Fruit fly (Drosophila melanogaster) whole organism, embryonic: ENCODE results near the gene Naa20A.

Experiments used
- Blimp-1 ChIP-seq: fragments of 200-800 bp; sonication (Bioruptor generic); optimal IDR thresholded peaks from 3 replicates; lab custom pipeline; 2018; ENCODE audit warnings: missing biosample characterization, missing genetic modification characterization, mild to moderate bottlenecking, moderate library complexity, missing genetic modification reagents
- CG12104 ChIP-seq: fragments of 200-800 bp; sonication (Bioruptor generic); optimal IDR thresholded peaks from 3 replicates; lab custom pipeline; 2016; ENCODE audit warnings: missing biosample characterization, missing genetic modification characterization
- CG12744 ChIP-seq: fragments of 200-800 bp; sonication (Bioruptor generic); optimal IDR thresholded peaks from 2 replicates; lab custom pipeline; 2016; ENCODE audit warnings: missing biosample characterization, missing genetic modification characterization
- CG12769 ChIP-seq: fragments of 200-800 bp; sonication (Bioruptor generic); optimal IDR thresholded peaks from 2 replicates; lab custom pipeline; 2019; ENCODE audit warnings: missing biosample characterization, mild to moderate bottlenecking, missing genetic modification characterization, moderate library complexity
- CG13296 ChIP-seq: fragments of 200-800 bp; sonication (Bioruptor generic); optimal IDR thresholded peaks from 3 replicates; lab custom pipeline; 2018; ENCODE audit warnings: missing biosample characterization, mild to moderate bottlenecking, missing genetic modification characterization
- CG15269 ChIP-seq: fragments of 200-800 bp; sonication (Bioruptor generic); optimal IDR thresholded peaks from 2 replicates; lab custom pipeline; 2018; ENCODE audit warnings: missing biosample characterization, mild to moderate bottlenecking, missing genetic modification characterization, moderate library complexity
- CG15696 ChIP-seq: fragments of 200-800 bp; sonication (Bioruptor generic); optimal IDR thresholded peaks from 2 replicates; lab custom pipeline; 2019; ENCODE audit warnings: missing biosample characterization, mild to moderate bottlenecking, missing genetic modification characterization, moderate library complexity
- CG1792 ChIP-seq: fragments of 200-800 bp; sonication (Bioruptor generic); optimal IDR thresholded peaks from 2 replicates; lab custom pipeline; 2016; ENCODE audit warnings: missing biosample characterization, missing genetic modification characterization
- CG31388 ChIP-seq: fragments of 200-800 bp; sonication (Bioruptor generic); optimal IDR thresholded peaks from 2 replicates; lab custom pipeline; 2016; ENCODE audit warnings: missing biosample characterization, missing genetic modification characterization
- CG33213 ChIP-seq: fragments of 200-800 bp; sonication (Bioruptor generic); optimal IDR thresholded peaks from 3 replicates; lab custom pipeline; 2016; ENCODE audit warnings: missing biosample characterization, missing genetic modification characterization
- CG3726 ChIP-seq: fragments of 200-800 bp; sonication (Bioruptor generic); IDR thresholded peaks from 3 replicates; pipeline ENCODE4, ENCODE4 v1.3.6; 2022; ENCODE audit warnings: missing biosample characterization, missing genetic modification characterization
- CG42726 ChIP-seq: fragments of 200-800 bp; sonication (Bioruptor generic); IDR thresholded peaks from 2 replicates; pipeline ENCODE4 v1.3.6; 2022; ENCODE audit warnings: missing biosample characterization, missing genetic modification characterization; ENCODE audit not compliant: partially characterized antibody
- CG5953 ChIP-seq: fragments of 200-800 bp; sonication (Bioruptor generic); IDR thresholded peaks from 2 replicates; pipeline ENCODE4 v1.3.6; 2022; ENCODE audit warnings: missing biosample characterization, missing genetic modification characterization
- CG6689 ChIP-seq: fragments of 200-800 bp; sonication (Bioruptor generic); IDR thresholded peaks from 2 replicates; pipeline ENCODE4 v1.3.6; 2022; ENCODE audit warnings: missing biosample characterization, missing genetic modification characterization
- CG6791 ChIP-seq: fragments of 200-800 bp; sonication (Bioruptor generic); IDR thresholded peaks from 3 replicates; pipeline ENCODE4 v1.3.6; 2022; ENCODE audit warnings: missing biosample characterization, missing genetic modification characterization; ENCODE audit not compliant: partially characterized antibody
- CG7928 ChIP-seq: fragments of 200-800 bp; sonication (Bioruptor generic); optimal IDR thresholded peaks from 2 replicates; lab custom pipeline; 2017; ENCODE audit warnings: missing biosample characterization, mild to moderate bottlenecking, missing genetic modification characterization
- CG7987 ChIP-seq: fragments of 200-800 bp; sonication (Bioruptor generic); optimal IDR thresholded peaks from 2 replicates; lab custom pipeline; 2018; ENCODE audit warnings: missing biosample characterization, mild to moderate bottlenecking, missing genetic modification characterization, moderate library complexity
- CG8765 ChIP-seq: fragments of 200-800 bp; sonication (Bioruptor generic); IDR thresholded peaks from 2 replicates; pipeline ENCODE4 v1.3.6; 2022; ENCODE audit warnings: missing biosample characterization, missing genetic modification characterization
- CHES-1-like ChIP-seq: fragments of 200-800 bp; sonication (Bioruptor generic); optimal IDR thresholded peaks from 2 replicates; lab custom pipeline; 2016; ENCODE audit warnings: missing biosample characterization, missing genetic modification characterization
- CkIIα-i1 ChIP-seq: fragments of 200-800 bp; sonication (Bioruptor generic); IDR thresholded peaks from 2 replicates; pipeline ENCODE4 v1.3.6; 2022; ENCODE audit warnings: missing biosample characterization, missing genetic modification characterization
- Doc2 ChIP-seq: fragments of 200-800 bp; sonication (Bioruptor generic); IDR thresholded peaks from 2 replicates; pipeline ENCODE4 v1.3.6; 2022; ENCODE audit warnings: missing biosample characterization, missing genetic modification characterization
- Drgx ChIP-seq: fragments of 200-800 bp; sonication (Bioruptor generic); IDR thresholded peaks from 2 replicates; pipeline ENCODE4 v1.3.6; 2022; ENCODE audit warnings: missing biosample characterization, missing genetic modification characterization
- Hmx ChIP-seq: fragments of 200-800 bp; sonication (Bioruptor generic); optimal IDR thresholded peaks from 2 replicates; lab custom pipeline; 2016; ENCODE audit warnings: missing biosample characterization, missing genetic modification characterization
- Kr ChIP-seq: fragments of 200-800 bp; sonication (Bioruptor generic); optimal IDR thresholded peaks from 2 replicates; lab custom pipeline; 2017; ENCODE audit warnings: missing biosample characterization, mild to moderate bottlenecking, missing genetic modification characterization
- MESR4 ChIP-seq: fragments of 200-800 bp; sonication (Bioruptor generic); optimal IDR thresholded peaks from 2 replicates; lab custom pipeline; 2018; ENCODE audit warnings: missing biosample characterization, mild to moderate bottlenecking, missing genetic modification characterization, moderate library complexity
- Max ChIP-seq: fragments of 200-800 bp; sonication (Bioruptor generic); optimal IDR thresholded peaks from 2 replicates; lab custom pipeline; 2016; ENCODE audit warnings: missing biosample characterization, mild to moderate bottlenecking, missing genetic modification characterization
- Meics ChIP-seq: fragments of 200-800 bp; sonication (Bioruptor generic); optimal IDR thresholded peaks from 2 replicates; lab custom pipeline; 2017; ENCODE audit warnings: missing biosample characterization, mild to moderate bottlenecking, missing genetic modification characterization
- NK7.1 ChIP-seq: fragments of 200-800 bp; sonication (Bioruptor generic); optimal IDR thresholded peaks from 3 replicates; lab custom pipeline; 2016; ENCODE audit warnings: missing biosample characterization, missing genetic modification characterization
- Nf-YB ChIP-seq: fragments of 200-800 bp; sonication (Bioruptor generic); optimal IDR thresholded peaks from 3 replicates; lab custom pipeline; 2019; ENCODE audit warnings: missing biosample characterization, mild to moderate bottlenecking, missing genetic modification characterization, moderate library complexity
- Nf-YC ChIP-seq: fragments of 200-800 bp; optimal IDR thresholded peaks from 3 replicates; lab custom pipeline; 2019; ENCODE audit warnings: missing biosample characterization, mild to moderate bottlenecking, missing genetic modification characterization, moderate library complexity
- Sox100B ChIP-seq: fragments of 200-800 bp; sonication (Bioruptor generic); optimal IDR thresholded peaks from 3 replicates; lab custom pipeline; 2018; ENCODE audit warnings: missing biosample characterization, mild to moderate bottlenecking, missing genetic modification characterization
- Sox102F ChIP-seq: fragments of 200-800 bp; sonication (Bioruptor generic); optimal IDR thresholded peaks from 2 replicates; lab custom pipeline; 2018; ENCODE audit warnings: missing biosample characterization, mild to moderate bottlenecking, missing genetic modification characterization, moderate library complexity
- Trl ChIP-seq, 3 experiments: fragments of >200 bp in 2 of 3; fragments of 200-800 bp in 1 of 3; sonication (Bioruptor generic) in 1 of 3; optimal IDR thresholded peaks; 2 replicates in 1 of 3; 3 replicates in 2 of 3; lab custom pipeline; 2016 to 2017; ENCODE audit warnings: missing biosample characterization in 1 of 3, missing genetic modification characterization in 1 of 3
- Xbp1 ChIP-seq: fragments of 200-800 bp; sonication (Bioruptor generic); optimal IDR thresholded peaks from 3 replicates; lab custom pipeline; 2016; ENCODE audit warnings: missing biosample characterization, mild to moderate bottlenecking, missing genetic modification characterization
- chif ChIP-seq, 2 experiments: fragments of 200-800 bp; sonication (Bioruptor generic); optimal IDR thresholded peaks; 3 replicates each; lab custom pipeline; 2016; ENCODE audit warnings: missing biosample characterization in 2 of 2, missing genetic modification characterization in 2 of 2
- disco-r ChIP-seq: fragments of 200-800 bp; sonication (Bioruptor generic); optimal IDR thresholded peaks from 2 replicates; lab custom pipeline; 2016; ENCODE audit warnings: missing biosample characterization, missing genetic modification characterization
- en ChIP-seq: fragments of 200-800 bp; sonication (Bioruptor generic); optimal IDR thresholded peaks from 2 replicates; lab custom pipeline; 2016; ENCODE audit warnings: missing biosample characterization, missing genetic modification characterization
- fd3F ChIP-seq: fragments of 200-800 bp; sonication (Bioruptor generic); optimal IDR thresholded peaks from 2 replicates; lab custom pipeline; 2018; ENCODE audit warnings: missing biosample characterization, mild to moderate bottlenecking, missing genetic modification characterization, moderate library complexity
- fru ChIP-seq: fragments of >200 bp; optimal IDR thresholded peaks from 2 replicates; lab custom pipeline; 2017
- h ChIP-seq: fragments of >200 bp; optimal IDR thresholded peaks from 2 replicates; lab custom pipeline; 2017
- hbn ChIP-seq: fragments of 200-800 bp; sonication (Bioruptor generic); IDR thresholded peaks from 2 replicates; pipeline ENCODE4 v1.3.6; 2022; ENCODE audit warnings: missing biosample characterization, missing genetic modification characterization; ENCODE audit not compliant: partially characterized antibody
- oc ChIP-seq: fragments of 200-800 bp; sonication (Bioruptor generic); optimal IDR thresholded peaks from 2 replicates; lab custom pipeline; 2018; ENCODE audit warnings: missing biosample characterization, mild to moderate bottlenecking, missing genetic modification characterization, moderate library complexity
- org-1 ChIP-seq: fragments of 200-800 bp; sonication (Bioruptor generic); optimal IDR thresholded peaks from 2 replicates; lab custom pipeline; 2017; ENCODE audit warnings: missing biosample characterization, missing genetic modification characterization
- ro ChIP-seq: fragments of 200-800 bp; sonication (Bioruptor generic); IDR thresholded peaks from 2 replicates; pipeline ENCODE4 v1.3.6; 2022; ENCODE audit warnings: missing biosample characterization, missing genetic modification characterization
- seq ChIP-seq: fragments of 200-800 bp; sonication (Bioruptor generic); IDR thresholded peaks from 2 replicates; pipeline ENCODE4 v1.3.6; 2022; ENCODE audit warnings: missing biosample characterization, missing genetic modification characterization
- shn ChIP-seq: fragments of 200-800 bp; sonication (Bioruptor generic); optimal IDR thresholded peaks from 3 replicates; lab custom pipeline; 2016; ENCODE audit warnings: missing biosample characterization, missing genetic modification characterization
- tup ChIP-seq: fragments of 200-800 bp; sonication (Bioruptor generic); optimal IDR thresholded peaks from 2 replicates; lab custom pipeline; 2016; ENCODE audit warnings: missing biosample characterization, mild to moderate bottlenecking, missing genetic modification characterization, moderate library complexity
- usp ChIP-seq: fragments of >200 bp; optimal IDR thresholded peaks from 2 replicates; lab custom pipeline; 2017; ENCODE audit warnings: missing biosample characterization, missing genetic modification characterization
- wdn ChIP-seq: fragments of 200-800 bp; sonication (Bioruptor generic); IDR thresholded peaks from 2 replicates; pipeline ENCODE4 v1.3.6; 2022; ENCODE audit warnings: missing biosample characterization, missing genetic modification characterization
- wek ChIP-seq: fragments of 200-800 bp; sonication (Bioruptor generic); optimal IDR thresholded peaks from 3 replicates; lab custom pipeline; 2018; ENCODE audit warnings: missing biosample characterization, mild to moderate bottlenecking, missing genetic modification characterization, moderate library complexity

The Naa20A gene

DNA sequence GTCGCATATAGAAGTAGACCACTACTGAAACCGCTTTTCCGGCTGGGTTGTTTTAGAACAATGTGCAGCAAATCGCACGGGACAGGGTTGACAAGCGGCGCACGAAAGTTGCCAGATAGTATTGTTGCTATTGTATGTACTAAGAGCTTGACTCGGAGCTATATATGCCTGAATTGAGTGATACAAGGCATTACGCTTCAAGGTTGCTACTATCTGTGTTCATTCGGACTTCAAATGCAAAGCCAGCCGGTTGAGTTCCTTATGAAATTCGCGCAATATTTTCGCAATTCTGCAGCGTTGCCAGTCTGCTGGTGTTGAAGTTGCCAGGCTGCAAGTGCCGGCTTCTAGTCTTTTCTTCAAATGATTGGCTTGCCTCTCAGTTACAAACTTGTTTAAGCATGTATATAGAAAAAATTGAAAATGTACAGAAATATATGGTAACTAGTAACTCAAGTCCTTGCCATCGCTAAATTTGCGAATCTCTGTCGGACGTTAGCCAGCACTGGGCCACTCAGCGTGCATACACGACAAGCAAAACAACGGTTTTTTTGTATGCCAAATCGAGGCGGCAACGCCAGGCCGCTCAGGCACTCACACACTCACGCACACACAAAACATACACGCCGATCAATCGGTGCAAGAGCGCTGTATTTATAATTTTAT, 29.0 kb upstream of the Naa20A start, which contains the start of the genes Ranbp21 and Elys (continued):
- no peak for TF ChIP-seq h (lab: Kevin White, UChicago)
- TF ChIP-seq CG33213 (GFP tag; lab: Kevin White, UChicago), result no peak
- TF ChIP-seq Sox100B (GFP tag; lab: Kevin White, UChicago), result no peak
- no peak for TF ChIP-seq Nf-YB (GFP tag; lab: Kevin White, UChicago)
- TF ChIP-seq Blimp-1 (GFP tag; lab: Kevin White, UChicago), result no peak
- peak; percentile 55 for TF ChIP-seq CG1792 (GFP tag; lab: Kevin White, UChicago)
- no peak for TF ChIP-seq Sox102F (GFP tag; lab: Kevin White, UChicago)
- peak in 1 of 2 experiments; percentile 25 for TF ChIP-seq Trl (optimal IDR thresholded peaks at IDR 0.05; lab: Kevin White, UChicago)
- peak; percentile 44 for TF ChIP-seq Trl (GFP tag; optimal IDR thresholded peaks at IDR 0.05; lab: Kevin White, UChicago)
- TF ChIP-seq hbn, result no peak
- peak; percentile 6; the same call in 1 of the 3 replicates for TF ChIP-seq CG6791 (GFP tag; lab: Robert Waterston, UW)
- TF ChIP-seq CG12104, result peak; percentile 11
- TF ChIP-seq Doc2, result no peak
- TF ChIP-seq Drgx (GFP tag; lab: Robert Waterston, UW), result no peak
- TF ChIP-seq Meics (GFP tag; lab: Kevin White, UChicago), result no peak
- TF ChIP-seq fd3F (GFP tag; lab: Kevin White, UChicago), result peak; percentile 3
- TF ChIP-seq CG7987 (GFP tag; lab: Kevin White, UChicago), result no peak
- TF ChIP-seq ro, result no peak
- TF ChIP-seq CG12744 (GFP tag; lab: Kevin White, UChicago), result peak; percentile 21
- TF ChIP-seq MESR4, result peak; percentile 34
- TF ChIP-seq CG6689 (GFP tag; lab: Robert Waterston, UW), result peak; percentile 67
- no peak for TF ChIP-seq CG42726
- no peak for TF ChIP-seq CG3726 (GFP tag; lab: Robert Waterston, UW)
- TF ChIP-seq Kr (GFP tag; lab: Kevin White, UChicago), result no peak
- TF ChIP-seq chif (GFP tag; optimal IDR thresholded peaks at IDR 0.05; lab: Kevin White, UChicago), result peak; percentile 52
- no peak for TF ChIP-seq CG12769 (tag; lab: Kevin White, UChicago)
- TF ChIP-seq CG15269 (tag; lab: Kevin White, UChicago), result no peak
- TF ChIP-seq CkIIα-i1 (GFP tag; lab: Robert Waterston, UW), result no peak
- no peak for TF ChIP-seq oc
- no peak for TF ChIP-seq wek (GFP tag; lab: Kevin White, UChicago)
- peak; percentile 64 for TF ChIP-seq Max
- TF ChIP-seq CG7928 (GFP tag; lab: Kevin White, UChicago), result no peak
- TF ChIP-seq Hmx (GFP tag; lab: Kevin White, UChicago), result no peak
- TF ChIP-seq Xbp1 (GFP tag; lab: Kevin White, UChicago), result peak; percentile 67
- TF ChIP-seq wdn, result 0 out of 2 replicates have a peak, but pooled peaks have one; percentile 14
- peak; percentile 65 for TF ChIP-seq shn (GFP tag; lab: Kevin White, UChicago)
- TF ChIP-seq CG8765 (GFP tag; lab: Robert Waterston, UW), result peak; percentile 31; the same call in 1 of the 2 replicates
- TF ChIP-seq CG13296 (GFP tag; lab: Kevin White, UChicago), result no peak
- TF ChIP-seq en, result no peak
- no peak for TF ChIP-seq usp (GFP tag; lab: Kevin White, UChicago)
- TF ChIP-seq CG5953 (GFP tag; lab: Robert Waterston, UW), result no peak
- TF ChIP-seq NK7.1 (GFP tag; lab: Kevin White, UChicago), result peak; percentile 36
- TF ChIP-seq seq (GFP tag; lab: Robert Waterston, UW), result no peak
- no peak for TF ChIP-seq Nf-YC (tag; lab: Kevin White, UChicago)
- TF ChIP-seq CG15696, result no peak
- no peak for TF ChIP-seq fru
- TF ChIP-seq CG31388 (GFP tag; lab: Kevin White, UChicago), result no peak
- peak; percentile 12 for TF ChIP-seq disco-r (GFP tag; lab: Kevin White, UChicago)
- TF ChIP-seq CHES-1-like, result peak; percentile 82
- TF ChIP-seq org-1, result no peak
- TF ChIP-seq tup, result peak; percentile 33
